Worm (Caenorhabditis elegans): ENCODE data around the gene F25E2.3.

Gene F25E2.3

DNA sequence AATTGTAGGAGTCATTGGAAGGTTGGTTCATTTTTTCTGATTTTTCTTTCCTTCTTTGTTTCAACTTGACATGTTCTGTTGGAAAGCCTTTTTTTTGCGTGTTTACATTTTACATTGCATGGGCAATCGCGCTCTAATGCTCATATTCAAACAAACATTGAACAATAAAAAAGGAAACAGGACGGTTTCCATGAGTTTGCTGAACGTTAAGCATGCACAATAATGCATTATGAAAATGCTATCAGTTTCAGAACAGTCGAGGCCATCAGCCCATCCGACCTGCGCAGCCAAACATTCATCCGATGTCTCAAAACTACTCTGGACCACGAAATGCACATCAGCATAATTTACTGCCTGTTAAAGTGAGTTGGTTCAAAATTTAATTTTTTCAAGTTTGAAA, 22.4 kb downstream of the F25E2.3 start:
- TF ChIP-seq fkh-10 (GFP tag; optimal IDR thresholded peaks at IDR 0.05) = no peak
- TF ChIP-seq lsy-2 (tag; optimal IDR thresholded peaks at IDR 0.05) = no peak
- no peak for TF ChIP-seq C04F5.9 (tag; optimal IDR thresholded peaks at IDR 0.05)
- TF ChIP-seq mdl-1 (tag; optimal IDR thresholded peaks at IDR 0.05) = no peak
- TF ChIP-seq ceh-88 (GFP tag; IDR thresholded peaks at IDR 0.05) = no peak
- no peak for TF ChIP-seq nhr-47 (tag; optimal IDR thresholded peaks at IDR 0.05)
- TF ChIP-seq elt-3 (tag; optimal IDR thresholded peaks at IDR 0.05) = no peak
- no peak for TF ChIP-seq lin-35 (GFP tag; optimal IDR thresholded peaks at IDR 0.05)
- no peak for TF ChIP-seq lin-14 (GFP tag; optimal IDR thresholded peaks at IDR 0.05)
- TF ChIP-seq nhr-28 (tag; optimal IDR thresholded peaks at IDR 0.05) = no peak
- no peak for TF ChIP-seq sup-37 (GFP tag; optimal IDR thresholded peaks at IDR 0.05)
- no peak for TF ChIP-seq sox-4 (tag; optimal IDR thresholded peaks at IDR 0.05)
- TF ChIP-seq nhr-85 (tag) = no peak
- no peak for TF ChIP-seq unc-98 (GFP tag; IDR thresholded peaks at IDR 0.05)
- no peak for TF ChIP-seq snpc-4 (tag; optimal IDR thresholded peaks at IDR 0.05)
- no peak for TF ChIP-seq aha-1 (tag; optimal IDR thresholded peaks at IDR 0.05)
- TF ChIP-seq hlh-17 (GFP tag; optimal IDR thresholded peaks at IDR 0.05; ENCODE audit: borderline replicate concordance) = no peak

DNA sequence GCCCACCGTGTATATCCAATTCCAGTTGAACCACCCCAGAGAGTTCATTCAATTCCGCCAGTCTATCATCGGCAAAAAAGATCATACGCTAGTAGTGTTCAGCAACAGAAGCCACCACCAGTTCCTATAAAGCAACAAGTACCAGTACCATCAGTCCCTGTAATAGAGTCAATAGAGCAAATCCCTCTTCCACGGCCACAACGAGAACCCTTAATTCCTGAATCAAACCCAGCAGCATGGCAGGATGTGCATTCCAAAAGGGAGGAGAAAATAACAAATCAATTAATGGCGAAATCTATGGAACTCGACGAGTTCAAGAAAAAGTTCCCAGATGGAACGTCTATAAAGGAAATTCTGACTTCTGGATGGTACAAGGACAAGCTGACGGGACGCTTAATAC, 23.1 kb downstream of the F25E2.3 start:
- TF ChIP-seq unc-98 (GFP tag; IDR thresholded peaks at IDR 0.05) (no peak), elt-2 (tag; optimal IDR thresholded peaks at IDR 0.05) (no peak), fkh-4 (tag; optimal IDR thresholded peaks at IDR 0.05; ENCODE audit: borderline replicate concordance) (no peak), aly-2 (tag; optimal IDR thresholded peaks at IDR 0.05) (no peak), C16A3.4 (tag; optimal IDR thresholded peaks at IDR 0.05) (no peak), nhr-11 (tag; optimal IDR thresholded peaks at IDR 0.05) (no peak), egl-13 (tag; optimal IDR thresholded peaks at IDR 0.05) (no peak), fkh-8 (tag; optimal IDR thresholded peaks at IDR 0.05) (no peak), rnt-1 (tag; optimal IDR thresholded peaks at IDR 0.05) (no peak), mef-2 (tag; optimal IDR thresholded peaks at IDR 0.05) (no peak), irx-1 (tag; optimal IDR thresholded peaks at IDR 0.05) (no peak), ceh-82 (tag; optimal IDR thresholded peaks at IDR 0.05) (no peak), pqm-1 (tag; optimal IDR thresholded peaks at IDR 0.05) (no peak), lsy-2 (tag; optimal IDR thresholded peaks at IDR 0.05) (no peak), aha-1 (tag; optimal IDR thresholded peaks at IDR 0.05) (no peak), unc-130 (tag; optimal IDR thresholded peaks at IDR 0.05) (no peak), snpc-4 (tag; optimal IDR thresholded peaks at IDR 0.05) (no peak), nhr-28 (tag; optimal IDR thresholded peaks at IDR 0.05) (no peak), ces-1 (GFP tag; optimal IDR thresholded peaks at IDR 0.05) (no peak)

DNA sequence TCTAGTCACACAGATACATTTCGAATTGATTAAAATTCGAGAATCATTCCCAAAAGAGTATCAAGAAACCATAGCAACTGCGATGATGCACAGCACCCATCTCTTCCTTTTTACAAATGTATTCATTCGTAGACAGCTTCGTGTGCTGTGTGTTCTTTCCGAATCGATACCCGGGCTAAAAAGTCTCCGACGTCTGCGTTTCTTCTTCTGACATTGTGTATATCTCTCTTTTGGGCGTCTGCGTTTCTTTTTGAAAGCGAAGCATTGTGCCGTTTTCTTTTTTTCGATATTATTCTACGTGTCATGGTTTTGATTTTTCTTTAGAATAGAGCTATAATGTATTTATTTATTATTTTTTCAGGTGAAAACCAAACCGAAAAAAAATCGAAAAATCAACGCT, 25.0 kb downstream of the F25E2.3 start, which contains the start of gene attf-5:
Gene attf-5, plus strand, starts transcription at position 362 of the 400 bp plus-strand sequence.
- no peak for TF ChIP-seq unc-62 (GFP tag; optimal IDR thresholded peaks at IDR 0.05)
- TF ChIP-seq mep-1 (tag; optimal IDR thresholded peaks at IDR 0.05) = peak; percentile 34
- no peak for TF ChIP-seq nhr-76 (tag; optimal IDR thresholded peaks at IDR 0.05)
- no peak for TF ChIP-seq mdl-1 (tag; optimal IDR thresholded peaks at IDR 0.05)
- TF ChIP-seq blmp-1 (tag; optimal IDR thresholded peaks at IDR 0.05) = peak; percentile 21
- no peak for TF ChIP-seq fkh-4 (tag; optimal IDR thresholded peaks at IDR 0.05; ENCODE audit: borderline replicate concordance)
- TF ChIP-seq nhr-47 (tag; optimal IDR thresholded peaks at IDR 0.05) = peak; percentile 29
- TF ChIP-seq ceh-63 (GFP tag; optimal IDR thresholded peaks at IDR 0.05) = no peak
- TF ChIP-seq ceh-82 (tag; optimal IDR thresholded peaks at IDR 0.05) = peak in 1 of 3 experiments; percentile 25
- TF ChIP-seq alr-1 (tag; optimal IDR thresholded peaks at IDR 0.05; ENCODE audit: borderline replicate concordance) = no peak
- peak; percentile 29 for TF ChIP-seq nhr-20 (tag; optimal IDR thresholded peaks at IDR 0.05)
- peak in 1 of 2 experiments; percentile 33 for TF ChIP-seq lin-35 (GFP tag; optimal IDR thresholded peaks at IDR 0.05)
- peak; percentile 43 for TF ChIP-seq skn-1 (tag; optimal IDR thresholded peaks at IDR 0.05)
- TF ChIP-seq efl-1 (optimal IDR thresholded peaks at IDR 0.05) = peak; percentile 33 to 52
- no peak for TF ChIP-seq efl-1 (GFP tag; optimal IDR thresholded peaks at IDR 0.05 in 1 of 2)
- no peak for TF ChIP-seq ceh-8 (GFP tag; optimal IDR thresholded peaks at IDR 0.05)
- TF ChIP-seq snu-23 (GFP tag; optimal IDR thresholded peaks at IDR 0.05) = peak; percentile 28
- TF ChIP-seq xbp-1 (tag; optimal IDR thresholded peaks at IDR 0.05) = peak; percentile 13
- no peak for TF ChIP-seq unc-130 (tag; optimal IDR thresholded peaks at IDR 0.05)
- no peak for TF ChIP-seq unc-30 (tag; optimal IDR thresholded peaks at IDR 0.05)
- peak; percentile 29 for TF ChIP-seq rnt-1 (tag; optimal IDR thresholded peaks at IDR 0.05)
- no peak for TF ChIP-seq efl-3 (GFP tag; optimal IDR thresholded peaks at IDR 0.05)
- peak; percentile 4 for TF ChIP-seq swsn-7 (tag; optimal IDR thresholded peaks at IDR 0.05)
- TF ChIP-seq lsy-2 (tag; optimal IDR thresholded peaks at IDR 0.05) = peak in 1 of 2 experiments; percentile 35
- no peak for TF ChIP-seq lin-13 (GFP tag; optimal IDR thresholded peaks at IDR 0.05)

Data from whole organism, L1 larva.